Fruit fly (Drosophila melanogaster) whole organism, embryonic: Measurements from ENCODE around the gene mRpL3.

Experiments used
- Atf-2 ChIP-seq: fragments of 200-800 bp; sonication (Bioruptor generic); optimal IDR thresholded peaks from 2 replicates; lab custom pipeline; 2016; ENCODE audit warnings: missing biosample characterization, missing genetic modification characterization
- CG10147 ChIP-seq: fragments of 200-800 bp; sonication (Bioruptor generic); optimal IDR thresholded peaks from 2 replicates; lab custom pipeline; 2019; ENCODE audit warnings: missing biosample characterization, mild to moderate bottlenecking, missing genetic modification characterization, moderate library complexity
- CG11560 ChIP-seq: fragments of 200-800 bp; sonication (Bioruptor generic); IDR thresholded peaks from 3 replicates; pipeline ENCODE4 v1.3.6; 2022; ENCODE audit warnings: missing biosample characterization, missing genetic modification characterization
- CG11696 ChIP-seq: fragments of 200-800 bp; sonication (Bioruptor generic); IDR thresholded peaks from 2 replicates; pipeline ENCODE4 v1.3.6; 2022; ENCODE audit warnings: missing biosample characterization, missing genetic modification characterization
- CG13775 ChIP-seq: fragments of 200-800 bp; sonication (Bioruptor generic); optimal IDR thresholded peaks from 3 replicates; lab custom pipeline; 2017; ENCODE audit warnings: missing biosample characterization, mild to moderate bottlenecking, missing genetic modification characterization
- CG14441 ChIP-seq: fragments of 200-800 bp; sonication (Bioruptor generic); IDR thresholded peaks from 2 replicates; pipeline ENCODE4 v1.3.6; 2022; ENCODE audit warnings: missing biosample characterization, missing genetic modification characterization
- CG15269 ChIP-seq: fragments of 200-800 bp; sonication (Bioruptor generic); optimal IDR thresholded peaks from 2 replicates; lab custom pipeline; 2018; ENCODE audit warnings: missing biosample characterization, mild to moderate bottlenecking, missing genetic modification characterization, moderate library complexity
- CG15514 ChIP-seq: fragments of 200-800 bp; sonication (Bioruptor generic); optimal IDR thresholded peaks from 3 replicates; lab custom pipeline; 2017; ENCODE audit warnings: missing biosample characterization, missing genetic modification characterization, mild to moderate bottlenecking, moderate library complexity, missing genetic modification reagents
- CG1603 ChIP-seq: fragments of 200-800 bp; sonication (Bioruptor generic); optimal IDR thresholded peaks from 2 replicates; lab custom pipeline; 2019; ENCODE audit warnings: missing biosample characterization, mild to moderate bottlenecking, missing genetic modification characterization, moderate library complexity
- CG17829 ChIP-seq: fragments of 200-800 bp; optimal IDR thresholded peaks from 2 replicates; lab custom pipeline; 2019; ENCODE audit warnings: missing biosample characterization, mild to moderate bottlenecking, missing genetic modification characterization, moderate library complexity
- CG17912 ChIP-seq: fragments of 200-800 bp; sonication (Bioruptor generic); optimal IDR thresholded peaks from 2 replicates; lab custom pipeline; 2018; ENCODE audit warnings: missing biosample characterization, mild to moderate bottlenecking, missing genetic modification characterization
- CG1832 ChIP-seq: fragments of 200-800 bp; sonication (Bioruptor generic); optimal IDR thresholded peaks from 2 replicates; lab custom pipeline; 2017; ENCODE audit warnings: missing biosample characterization, mild to moderate bottlenecking, missing genetic modification characterization, inconsistent platforms
- CG18599 ChIP-seq: fragments of 200-800 bp; sonication (Bioruptor generic); optimal IDR thresholded peaks from 3 replicates; lab custom pipeline; 2017; ENCODE audit warnings: missing biosample characterization, missing genetic modification characterization, mild to moderate bottlenecking, moderate library complexity, missing genetic modification reagents
- CG2129 ChIP-seq: fragments of 200-800 bp; sonication (Bioruptor generic); IDR thresholded peaks from 2 replicates; pipeline ENCODE4 v1.3.6; 2022; ENCODE audit warnings: missing biosample characterization, missing genetic modification characterization; ENCODE audit not compliant: partially characterized antibody
- CG30403 ChIP-seq: fragments of 200-800 bp; sonication (Bioruptor generic); optimal IDR thresholded peaks from 3 replicates; lab custom pipeline; 2016; ENCODE audit warnings: missing biosample characterization, missing genetic modification characterization
- CG4282 ChIP-seq: fragments of 200-800 bp; sonication (Bioruptor generic); optimal IDR thresholded peaks from 2 replicates; lab custom pipeline; 2016; ENCODE audit warnings: missing biosample characterization, missing genetic modification characterization
- CG6272 ChIP-seq: fragments of 200-800 bp; sonication (Bioruptor generic); IDR thresholded peaks from 2 replicates; pipeline ENCODE4 v1.3.6; 2022; ENCODE audit warnings: missing biosample characterization, missing genetic modification characterization
- CG8281 ChIP-seq: fragments of 200-800 bp; sonication (Bioruptor generic); optimal IDR thresholded peaks from 2 replicates; lab custom pipeline; 2018; ENCODE audit warnings: missing biosample characterization, mild to moderate bottlenecking, missing genetic modification characterization, moderate library complexity
- CG9215 ChIP-seq: fragments of 200-800 bp; sonication (Bioruptor generic); IDR thresholded peaks from 2 replicates; pipeline ENCODE4 v1.3.6; 2022; ENCODE audit warnings: missing biosample characterization, missing genetic modification characterization
- Dp ChIP-seq: fragments of 200-800 bp; sonication (Bioruptor generic); optimal IDR thresholded peaks from 2 replicates; lab custom pipeline; 2018; ENCODE audit warnings: missing biosample characterization, mild to moderate bottlenecking, missing genetic modification characterization, moderate library complexity
- Ets97D ChIP-seq: fragments of 200-800 bp; sonication (Bioruptor generic); optimal IDR thresholded peaks from 3 replicates; lab custom pipeline; 2016; ENCODE audit warnings: missing biosample characterization, missing genetic modification characterization
- Fer1 ChIP-seq: fragments of 200-800 bp; sonication (Bioruptor generic); optimal IDR thresholded peaks from 2 replicates; lab custom pipeline; 2017; ENCODE audit warnings: missing biosample characterization, mild to moderate bottlenecking, missing genetic modification characterization
- Fer2 ChIP-seq: fragments of 200-800 bp; sonication (Bioruptor generic); optimal IDR thresholded peaks from 2 replicates; lab custom pipeline; 2018; ENCODE audit warnings: missing biosample characterization, mild to moderate bottlenecking, missing genetic modification characterization, moderate library complexity
- HLH4C ChIP-seq: fragments of 200-800 bp; sonication (Bioruptor generic); IDR thresholded peaks from 3 replicates; pipeline ENCODE4 v1.3.6; 2022; ENCODE audit warnings: missing biosample characterization, missing genetic modification characterization; ENCODE audit not compliant: partially characterized antibody
- Hsf ChIP-seq: fragments of 200-800 bp; sonication (Bioruptor generic); optimal IDR thresholded peaks from 3 replicates; lab custom pipeline; 2016; ENCODE audit warnings: missing biosample characterization, missing genetic modification characterization
- Mad ChIP-seq: fragments of 200-800 bp; sonication (Bioruptor generic); optimal IDR thresholded peaks from 2 replicates; lab custom pipeline; 2016; ENCODE audit warnings: missing biosample characterization, missing genetic modification characterization
- Mes4 ChIP-seq: fragments of 200-800 bp; sonication (Bioruptor generic); optimal IDR thresholded peaks from 2 replicates; lab custom pipeline; 2016; ENCODE audit warnings: missing biosample characterization, missing genetic modification characterization
- NK7.1 ChIP-seq: fragments of 200-800 bp; sonication (Bioruptor generic); optimal IDR thresholded peaks from 3 replicates; lab custom pipeline; 2016; ENCODE audit warnings: missing biosample characterization, missing genetic modification characterization
- Sry-β ChIP-seq: fragments of 200-800 bp; sonication (Bioruptor generic); optimal IDR thresholded peaks from 2 replicates; lab custom pipeline; 2018; ENCODE audit warnings: missing biosample characterization, mild to moderate bottlenecking, missing genetic modification characterization, moderate library complexity
- ci ChIP-seq: fragments of 200-800 bp; sonication (Bioruptor generic); IDR thresholded peaks from 3 replicates; pipeline ENCODE4 v1.3.6; 2022; ENCODE audit warnings: missing biosample characterization, missing genetic modification characterization
- crp ChIP-seq, 2 experiments: fragments of 200-800 bp; sonication (Bioruptor generic); optimal IDR thresholded peaks; 2 replicates in 1 of 2; 3 replicates in 1 of 2; lab custom pipeline; 2017; ENCODE audit warnings: missing biosample characterization in 2 of 2, missing genetic modification characterization in 2 of 2, mild to moderate bottlenecking in 1 of 2, moderate library complexity in 1 of 2
- dpn ChIP-seq, 2 experiments: fragments of 200-800 bp; sonication (Bioruptor generic); optimal IDR thresholded peaks; 3 replicates each; lab custom pipeline; 2016; ENCODE audit warnings: missing biosample characterization in 2 of 2, missing genetic modification characterization in 2 of 2
- fd3F ChIP-seq: fragments of 200-800 bp; sonication (Bioruptor generic); optimal IDR thresholded peaks from 2 replicates; lab custom pipeline; 2018; ENCODE audit warnings: missing biosample characterization, mild to moderate bottlenecking, missing genetic modification characterization, moderate library complexity
- gcm2 ChIP-seq: fragments of 200-800 bp; sonication (Bioruptor generic); optimal IDR thresholded peaks from 2 replicates; lab custom pipeline; 2016; ENCODE audit warnings: missing biosample characterization, missing genetic modification characterization
- hth ChIP-seq: fragments of >200 bp; optimal IDR thresholded peaks from 2 replicates; lab custom pipeline; 2017; ENCODE audit warnings: inconsistent platforms
- inv ChIP-seq: fragments of 200-800 bp; sonication (Bioruptor generic); IDR thresholded peaks from 2 replicates; pipeline ENCODE4 v1.3.6; 2022; ENCODE audit warnings: missing biosample characterization, missing genetic modification characterization; ENCODE audit not compliant: partially characterized antibody
- lola ChIP-seq, 3 experiments: fragments of >200 bp in 2 of 3; fragments of 200-800 bp in 1 of 3; sonication (Bioruptor generic) in 1 of 3; optimal IDR thresholded peaks; 2 replicates each; lab custom pipeline; 2017 to 2019; ENCODE audit warnings: missing biosample characterization in 3 of 3, missing genetic modification characterization in 3 of 3, mild to moderate bottlenecking in 1 of 3, moderate library complexity in 1 of 3
- nmo ChIP-seq: fragments of 200-800 bp; sonication (Bioruptor generic); optimal IDR thresholded peaks from 2 replicates; lab custom pipeline; 2018; ENCODE audit warnings: missing biosample characterization, mild to moderate bottlenecking, missing genetic modification characterization, moderate library complexity
- psq ChIP-seq: fragments of 200-800 bp; sonication (Bioruptor generic); optimal IDR thresholded peaks from 2 replicates; lab custom pipeline; 2017; ENCODE audit warnings: missing biosample characterization, missing genetic modification characterization
- row ChIP-seq: fragments of 200-800 bp; sonication (Bioruptor generic); IDR thresholded peaks from 3 replicates; pipeline ENCODE4 v1.3.6; 2022; ENCODE audit warnings: missing biosample characterization, missing genetic modification characterization
- run ChIP-seq: fragments of 200-800 bp; sonication (Bioruptor generic); optimal IDR thresholded peaks from 3 replicates; lab custom pipeline; 2018; ENCODE audit warnings: missing biosample characterization, mild to moderate bottlenecking, missing genetic modification characterization
- sug ChIP-seq: fragments of 200-800 bp; optimal IDR thresholded peaks from 2 replicates; lab custom pipeline; 2019; ENCODE audit warnings: missing biosample characterization, mild to moderate bottlenecking, missing genetic modification characterization, moderate library complexity
- tll ChIP-seq, 2 experiments: fragments of 200-800 bp in 1 of 2; fragments of >200 bp in 1 of 2; sonication (Bioruptor generic) in 1 of 2; optimal IDR thresholded peaks; 2 replicates each; lab custom pipeline; 2017 to 2019; ENCODE audit warnings: missing biosample characterization in 2 of 2, missing genetic modification characterization in 2 of 2, mild to moderate bottlenecking in 1 of 2, moderate library complexity in 1 of 2
- vfl ChIP-seq: fragments of 200-800 bp; sonication (Bioruptor generic); optimal IDR thresholded peaks from 2 replicates; lab custom pipeline; 2016; ENCODE audit warnings: missing biosample characterization, missing genetic modification characterization
- vnd ChIP-seq: fragments of 200-800 bp; sonication (Bioruptor generic); IDR thresholded peaks from 3 replicates; pipeline ENCODE4 v1.3.6; 2022; ENCODE audit warnings: missing biosample characterization, missing genetic modification characterization; ENCODE audit not compliant: partially characterized antibody
- wdn ChIP-seq: fragments of 200-800 bp; sonication (Bioruptor generic); IDR thresholded peaks from 2 replicates; pipeline ENCODE4 v1.3.6; 2022; ENCODE audit warnings: missing biosample characterization, missing genetic modification characterization

mRpL3 gene

dm6 chrX:15737110-15737509 is 23.9 kb upstream of the mRpL3 start, which contains the start of gene Arp6 (continued):
- TF ChIP-seq HLH4C (GFP tag; lab: Robert Waterston, UW) (no peak), CG8281 (tag; lab: Kevin White, UChicago) (no peak)

DNA sequence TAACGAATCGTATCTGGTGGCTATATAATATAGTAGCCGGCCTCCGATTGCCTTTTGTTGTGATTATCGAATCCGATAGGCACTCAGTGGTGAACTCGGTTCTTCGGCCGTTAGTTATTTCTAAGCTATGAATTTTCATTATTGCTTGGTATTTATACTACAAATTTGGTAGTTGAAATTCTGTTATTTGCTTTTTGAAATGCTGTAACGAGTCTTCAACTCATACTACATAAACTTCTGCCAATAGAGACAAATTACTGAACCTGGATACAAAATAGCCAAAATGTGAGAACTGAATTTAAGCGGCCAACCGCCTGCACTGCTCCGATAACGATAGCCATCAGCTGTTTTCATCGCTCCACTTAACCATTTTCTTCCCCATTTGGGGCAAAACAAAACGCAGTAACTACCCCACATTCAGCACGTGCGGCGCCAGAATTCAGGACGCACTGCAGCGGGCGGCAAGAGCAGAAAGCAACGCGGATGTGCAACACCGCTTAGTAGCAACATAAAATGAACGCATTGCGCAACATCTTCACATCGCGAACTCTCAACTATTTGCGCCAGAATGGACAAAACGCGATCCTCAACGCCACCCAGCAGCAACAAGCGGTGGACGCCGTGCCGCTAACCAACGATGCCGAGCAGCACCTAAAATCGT is 22.0 kb upstream of the mRpL3 start, which contains the start of the genes CG11679 and CG8206:
CG11679 (minus strand) TSS at position 65 of the 661 bp plus-strand sequence.
CG8206 (plus strand) TSS at position 341 of the 661 bp plus-strand sequence.
- TF ChIP-seq ci (GFP tag; lab: Robert Waterston, UW) (no peak), CG2129 (GFP tag; lab: Robert Waterston, UW) (no peak), CG15269 (tag; lab: Kevin White, UChicago) (peak; percentile 32), Fer2 (no peak), psq (no peak), CG17829 (peak; percentile 23), sug (tag; lab: Kevin White, UChicago) (peak; percentile 71), wdn (GFP tag; lab: Robert Waterston, UW) (no peak), CG18599 (GFP tag; lab: Kevin White, UChicago) (no peak), row (GFP tag; lab: Robert Waterston, UW) (peak; percentile 89), CG13775 (GFP tag; lab: Kevin White, UChicago) (peak; percentile 37), nmo (peak; percentile 58), tll (GFP tag; optimal IDR thresholded peaks at IDR 0.05; lab: Kevin White, UChicago) (peak in 1 of 2 experiments; percentile 36), CG17912 (GFP tag; lab: Kevin White, UChicago) (peak; percentile 9), Mad (GFP tag; lab: Kevin White, UChicago) (no peak), run (no peak), dpn (GFP tag; optimal IDR thresholded peaks at IDR 0.05; lab: Kevin White, UChicago) (peak in 1 of 2 experiments; percentile 23), Ets97D (GFP tag; lab: Kevin White, UChicago) (peak; percentile 22), CG1832 (GFP tag; lab: Kevin White, UChicago) (no peak), Sry-β (GFP tag; lab: Kevin White, UChicago) (peak; percentile 96), CG6272 (0 out of 2 replicates have a peak, but pooled peaks have one; percentile 8), hth (no peak), CG9215 (GFP tag; lab: Robert Waterston, UW) (peak; percentile 56), vfl (GFP tag; lab: Kevin White, UChicago) (no peak), Mes4 (no peak), gcm2 (no peak), fd3F (no peak), CG1603 (peak; percentile 62), CG11696 (GFP tag; lab: Robert Waterston, UW) (no peak), crp (GFP tag; optimal IDR thresholded peaks at IDR 0.05; lab: Kevin White, UChicago) (peak in 1 of 2 experiments; percentile 86), Atf-2 (GFP tag; lab: Kevin White, UChicago) (peak; percentile 31), CG11560 (tag; lab: Robert Waterston, UW) (no peak), NK7.1 (no peak), vnd (GFP tag; lab: Robert Waterston, UW) (0 out of 3 replicates have a peak, but pooled peaks have one; percentile 47), CG10147 (peak; percentile 13), Fer1 (GFP tag; lab: Kevin White, UChicago) (peak; percentile 36), inv (GFP tag; lab: Robert Waterston, UW) (peak; percentile 36; the same call in 1 of the 2 replicates), CG4282 (no peak), lola (GFP tag; optimal IDR thresholded peaks at IDR 0.05; lab: Kevin White, UChicago) (peak in 1 of 3 experiments; percentile 27), Hsf (GFP tag; lab: Kevin White, UChicago) (peak; percentile 2), CG14441 (GFP tag; lab: Robert Waterston, UW) (peak; percentile 45; the same call in 1 of the 2 replicates), CG15514 (GFP tag; lab: Kevin White, UChicago) (peak; percentile 90), CG30403 (GFP tag; lab: Kevin White, UChicago) (peak; percentile 53), Dp (GFP tag; lab: Kevin White, UChicago) (peak; percentile 13)
